Worm (Caenorhabditis elegans): ENCODE measurements around the gene C01G5.4.

- TF ChIP-seq ama-1 (optimal IDR thresholded peaks at IDR 0.05) (no peak), ceh-30 (tag; optimal IDR thresholded peaks at IDR 0.05) (no peak), hlh-30 (tag; optimal IDR thresholded peaks at IDR 0.05; ENCODE audit: insufficient read depth) (no peak), ceh-22 (tag; optimal IDR thresholded peaks at IDR 0.05) (no peak), unc-3 (GFP tag; conservative IDR thresholded peaks at IDR 0.05) (no peak), unc-3 (tag; optimal IDR thresholded peaks at IDR 0.05) (no peak), dmd-4 (tag; optimal IDR thresholded peaks at IDR 0.05; ENCODE audit: borderline replicate concordance) (no peak), lin-11 (tag; optimal IDR thresholded peaks at IDR 0.05) (no peak), ceh-45 (GFP tag; IDR thresholded peaks at IDR 0.05) (no peak), nfya-1 (tag; optimal IDR thresholded peaks at IDR 0.05) (no peak), ceh-9 (tag; optimal IDR thresholded peaks at IDR 0.05) (no peak), pqm-1 (tag; optimal IDR thresholded peaks at IDR 0.05) (no peak), ceh-18 (tag; optimal IDR thresholded peaks at IDR 0.05) (no peak), ceh-6 (GFP tag; optimal IDR thresholded peaks at IDR 0.05) (no peak)
These were observed 51.1 kb downstream of the C01G5.4 start, which contains the start of gene odr-8 for ce11 chrIV:6582604-6583003.

Data from whole organism, late embryonic.